Worm (Caenorhabditis elegans) whole organism, L2 larva: ENCODE measurements around the gene phy-3.

Source experiments
- C34F6.9 ChIP-seq: fragments of 150-350 bp; optimal IDR thresholded peaks from 2 replicates; lab custom pipeline; 2014; ENCODE audit warnings: missing biosample characterization, missing genetic modification characterization
- F13H6.1 ChIP-seq: sonication (generic microtip); optimal IDR thresholded peaks from 2 replicates; lab custom pipeline; 2016; ENCODE audit warnings: missing genetic modification characterization, missing compliant biosample characterization
- Y55F3AM.14 ChIP-seq: fragments of 200-800 bp; sonication (Bioruptor generic); optimal IDR thresholded peaks from 2 replicates; lab custom pipeline; 2018; ENCODE audit warnings: mild to moderate bottlenecking, missing genetic modification characterization, missing compliant biosample characterization
- ZK546.5 ChIP-seq: sonication (generic microtip); optimal IDR thresholded peaks from 2 replicates; lab custom pipeline; 2017; ENCODE audit warnings: missing biosample characterization, missing genetic modification characterization
- alr-1 ChIP-seq: fragments of 150-350 bp; optimal IDR thresholded peaks from 2 replicates; lab custom pipeline; 2014; ENCODE audit warnings: missing biosample characterization, missing genetic modification characterization
- ama-1 ChIP-seq: fragments of 150-350 bp; optimal IDR thresholded peaks from 2 replicates; lab custom pipeline; 2018; ENCODE audit warnings: inconsistent platforms
- blmp-1 ChIP-seq: sonication (generic microtip); optimal IDR thresholded peaks from 2 replicates; lab custom pipeline; 2017; ENCODE audit warnings: missing genetic modification characterization, mild to moderate bottlenecking, missing compliant biosample characterization, antibody characterized with exemption, moderate library complexity; ENCODE audit not compliant: insufficient read depth
- ceh-16 ChIP-seq: fragments of 150-350 bp; optimal IDR thresholded peaks from 2 replicates; lab custom pipeline; 2014; ENCODE audit warnings: missing biosample characterization, missing genetic modification characterization
- ceh-82 ChIP-seq: fragments of 150-350 bp; optimal IDR thresholded peaks from 2 replicates; lab custom pipeline; 2014; ENCODE audit warnings: missing biosample characterization, missing genetic modification characterization
- gmeb-1 ChIP-seq: fragments of 150-350 bp; optimal IDR thresholded peaks from 2 replicates; lab custom pipeline; 2014; ENCODE audit warnings: missing biosample characterization, missing genetic modification characterization
- lin-13 ChIP-seq: fragments of 150-350 bp; optimal IDR thresholded peaks from 2 replicates; lab custom pipeline; 2014; ENCODE audit warnings: missing biosample characterization, missing genetic modification reagents, missing genetic modification characterization
- mab-5 ChIP-seq: fragments of 150-350 bp; optimal IDR thresholded peaks from 2 replicates; lab custom pipeline; 2014; ENCODE audit warnings: missing biosample characterization, missing genetic modification characterization
- nhr-10 ChIP-seq: sonication (generic microtip); optimal IDR thresholded peaks from 2 replicates; lab custom pipeline; 2017; ENCODE audit warnings: missing biosample characterization, missing genetic modification characterization
- nhr-12 ChIP-seq: fragments of 150-350 bp; optimal IDR thresholded peaks from 2 replicates; lab custom pipeline; 2014; ENCODE audit warnings: missing biosample characterization, missing genetic modification characterization
- nhr-129 ChIP-seq: fragments of 150-350 bp; optimal IDR thresholded peaks from 2 replicates; lab custom pipeline; 2014; ENCODE audit warnings: missing biosample characterization, missing genetic modification characterization
- nhr-21 ChIP-seq: fragments of 150-350 bp; optimal IDR thresholded peaks from 2 replicates; lab custom pipeline; 2014; ENCODE audit warnings: missing biosample characterization, missing genetic modification characterization
- nhr-237 ChIP-seq: fragments of 150-350 bp; optimal IDR thresholded peaks from 2 replicates; lab custom pipeline; 2014; ENCODE audit warnings: missing biosample characterization, missing genetic modification characterization
- nhr-25 ChIP-seq: fragments of 150-350 bp; sonication (generic microtip); optimal IDR thresholded peaks from 3 replicates; lab custom pipeline; 2014; ENCODE audit warnings: missing biosample characterization, missing genetic modification characterization
- peb-1 ChIP-seq: fragments of 150-350 bp; optimal IDR thresholded peaks from 2 replicates; lab custom pipeline; 2014; ENCODE audit warnings: missing biosample characterization, missing genetic modification characterization
- sem-4 ChIP-seq: fragments of 150-350 bp; optimal IDR thresholded peaks from 2 replicates; lab custom pipeline; 2014; ENCODE audit warnings: missing biosample characterization, missing genetic modification reagents, missing genetic modification characterization
- snpc-4 ChIP-seq: fragments of 150-350 bp; optimal IDR thresholded peaks from 2 replicates; lab custom pipeline; 2014; ENCODE audit warnings: missing biosample characterization, missing genetic modification characterization
- unc-39 ChIP-seq: fragments of 150-350 bp; optimal IDR thresholded peaks from 2 replicates; lab custom pipeline; 2014; ENCODE audit warnings: missing biosample characterization, missing genetic modification characterization
- unc-55 ChIP-seq: fragments of 150-350 bp; sonication (generic microtip); optimal IDR thresholded peaks from 3 replicates; lab custom pipeline; 2014; ENCODE audit warnings: missing biosample characterization, missing genetic modification reagents, missing genetic modification characterization
- unc-62 ChIP-seq: fragments of 150-350 bp; optimal IDR thresholded peaks from 2 replicates; lab custom pipeline; 2014; ENCODE audit warnings: missing biosample characterization, missing genetic modification reagents, missing genetic modification characterization
- zag-1 ChIP-seq: fragments of 150-350 bp; optimal IDR thresholded peaks from 2 replicates; lab custom pipeline; 2014; ENCODE audit warnings: missing biosample characterization, missing genetic modification characterization
- ztf-1 ChIP-seq: fragments of 200-800 bp; sonication (Bioruptor generic); conservative IDR thresholded peaks from 2 replicates; pipeline ENCODE4 v1.3.6; 2022; ENCODE audit warnings: missing genetic modification characterization, missing compliant biosample characterization
- ztf-11 ChIP-seq: sonication (generic microtip); optimal IDR thresholded peaks from 2 replicates; lab custom pipeline; 2017; ENCODE audit warnings: missing biosample characterization, missing genetic modification characterization

Gene phy-3

ce11 chrV:16879532-16879931 lies 46.6 kb downstream of the phy-3 start:
- TF ChIP-seq peb-1, result no peak
- no peak for TF ChIP-seq unc-55 (GFP tag; lab: Kevin White, UChicago)
- no peak for TF ChIP-seq nhr-129 (tag; lab: Kevin White, UChicago)
- no peak for TF ChIP-seq zag-1
- no peak for TF ChIP-seq blmp-1 (tag; lab: Kevin White, UChicago)
- TF ChIP-seq ZK546.5, result no peak

ce11 chrV:16880054-16880453 lies 47.1 kb downstream of the phy-3 start, which contains the start of gene F09C6.3:
Gene F09C6.3, minus strand, starts transcription at chrV:16880154.
- no peak for TF ChIP-seq nhr-12 (tag; lab: Kevin White, UChicago)
- TF ChIP-seq ceh-82, result no peak
- TF ChIP-seq F13H6.1 (tag; lab: Kevin White, UChicago), result no peak
- TF ChIP-seq nhr-21 (tag; lab: Kevin White, UChicago), result no peak
- TF ChIP-seq ZK546.5, result no peak
- no peak for TF ChIP-seq ztf-1 (GFP tag; lab: Robert Waterston, UW)
- TF ChIP-seq C34F6.9 (tag; lab: Kevin White, UChicago), result no peak
- TF ChIP-seq lin-13, result no peak

- TF ChIP-seq sem-4 (tag; lab: Kevin White, UChicago) (no peak), ztf-11 (no peak), ztf-1 (GFP tag; lab: Robert Waterston, UW) (no peak), blmp-1 (tag; lab: Kevin White, UChicago) (no peak), ceh-16 (tag; lab: Kevin White, UChicago) (no peak), alr-1 (tag; lab: Kevin White, UChicago) (no peak), Y55F3AM.14 (GFP tag; lab: Kevin White, UChicago) (no peak), mab-5 (tag; lab: Kevin White, UChicago) (no peak)
Measured at ce11 chrV:16880679-16881078, 47.7 kb downstream of the phy-3 start, which contains the start of gene F09C6.14. Gene F09C6.14, plus strand, starts transcription at chrV:16880979.

ce11 chrV:16882260-16882918 lies 49.4 kb downstream of the phy-3 start, which contains the start of the genes F09C6.11 and F09C6.12:
Gene F09C6.11, minus strand, starts transcription at chrV:16882310.
Gene F09C6.12, plus strand, starts transcription at chrV:16882868.
- TF ChIP-seq nhr-25 (tag; lab: Kevin White, UChicago), result no peak
- TF ChIP-seq zag-1, result no peak
- no peak for TF ChIP-seq gmeb-1 (tag; lab: Kevin White, UChicago)

ce11 chrV:16884744-16885143 lies 51.8 kb downstream of the phy-3 start, which contains the start of gene F09C6.13:
Gene F09C6.13, plus strand, starts transcription at chrV:16885044.
- TF ChIP-seq mab-5 (tag; lab: Kevin White, UChicago) (no peak), snpc-4 (tag; lab: Kevin White, UChicago) (no peak), unc-39 (tag; lab: Kevin White, UChicago) (no peak), nhr-10 (tag; lab: Kevin White, UChicago) (no peak), nhr-237 (no peak), ceh-82 (no peak), ztf-1 (GFP tag; lab: Robert Waterston, UW) (no peak), unc-62 (no peak), nhr-21 (tag; lab: Kevin White, UChicago) (no peak), ama-1 (no peak)
